Worm (Caenorhabditis elegans) whole organism, late embryonic: ENCODE results near the gene ggtb-1.

Source experiments
- C08G9.2 ChIP-seq: sonication (generic microtip); optimal IDR thresholded peaks from 2 replicates; lab custom pipeline; 2016; ENCODE audit warnings: mild to moderate bottlenecking, missing genetic modification characterization, moderate library complexity, missing compliant biosample characterization
- F13H6.1 ChIP-seq: sonication (generic microtip); optimal IDR thresholded peaks from 2 replicates; lab custom pipeline; 2016; ENCODE audit warnings: missing genetic modification characterization, missing compliant biosample characterization
- K09A11.1 ChIP-seq: sonication (generic microtip); optimal IDR thresholded peaks from 2 replicates; lab custom pipeline; 2017; ENCODE audit warnings: antibody characterized with exemption, mild to moderate bottlenecking, missing genetic modification characterization, missing compliant biosample characterization; ENCODE audit not compliant: insufficient read depth
- Y22D7AL.16 ChIP-seq: sonication (generic microtip); optimal IDR thresholded peaks from 2 replicates; lab custom pipeline; 2016; ENCODE audit warnings: missing genetic modification characterization, missing compliant biosample characterization
- ahr-1 ChIP-seq: sonication (generic microtip); optimal IDR thresholded peaks from 2 replicates; lab custom pipeline; 2016; ENCODE audit warnings: missing genetic modification characterization, missing compliant biosample characterization
- ama-1 ChIP-seq: fragments of 150-350 bp; optimal IDR thresholded peaks from 2 replicates; lab custom pipeline; 2014
- ceh-2 ChIP-seq: sonication (generic microtip); optimal IDR thresholded peaks from 2 replicates; lab custom pipeline; 2016; ENCODE audit warnings: missing genotype, missing genetic modification characterization, missing compliant biosample characterization
- ceh-24 ChIP-seq: sonication (generic microtip); optimal IDR thresholded peaks from 2 replicates; lab custom pipeline; 2016; ENCODE audit warnings: mild to moderate bottlenecking, missing genetic modification characterization, missing compliant biosample characterization
- ceh-31 ChIP-seq: sonication (generic microtip); optimal IDR thresholded peaks from 2 replicates; lab custom pipeline; 2016; ENCODE audit warnings: missing genetic modification characterization, missing compliant biosample characterization
- ceh-34 ChIP-seq: sonication (generic microtip); optimal IDR thresholded peaks from 2 replicates; lab custom pipeline; 2016; ENCODE audit warnings: mild to moderate bottlenecking, missing genetic modification characterization, missing compliant biosample characterization
- ceh-45 ChIP-seq: fragments of 200-800 bp; sonication (Bioruptor generic); IDR thresholded peaks from 2 replicates; pipeline ENCODE4 v1.3.6; 2022; ENCODE audit warnings: missing genetic modification reagents, missing genetic modification characterization, missing compliant biosample characterization
- ceh-48 ChIP-seq: sonication (generic microtip); optimal IDR thresholded peaks from 2 replicates; lab custom pipeline; 2016; ENCODE audit warnings: missing genetic modification characterization, inconsistent platforms, missing compliant biosample characterization
- ceh-6 ChIP-seq: fragments of 200-800 bp; sonication (Bioruptor generic); optimal IDR thresholded peaks from 2 replicates; lab custom pipeline; 2018; ENCODE audit warnings: mild to moderate bottlenecking, missing genetic modification characterization, missing compliant biosample characterization
- ceh-9 ChIP-seq: sonication (generic microtip); optimal IDR thresholded peaks from 2 replicates; lab custom pipeline; 2016; ENCODE audit warnings: mild to moderate bottlenecking, missing genetic modification characterization, inconsistent platforms, missing compliant biosample characterization
- che-1 ChIP-seq: sonication (generic microtip); optimal IDR thresholded peaks from 2 replicates; lab custom pipeline; 2016; ENCODE audit warnings: mild to moderate bottlenecking, missing genetic modification characterization, missing compliant biosample characterization
- dmd-4 ChIP-seq: sonication (generic microtip); optimal IDR thresholded peaks from 2 replicates; lab custom pipeline; 2016; ENCODE audit warnings: borderline replicate concordance, missing genetic modification characterization, missing compliant biosample characterization
- dve-1 ChIP-seq: sonication (generic microtip); optimal IDR thresholded peaks from 2 replicates; lab custom pipeline; 2017; ENCODE audit warnings: antibody characterized with exemption, mild to moderate bottlenecking, missing genetic modification characterization, missing compliant biosample characterization
- elt-2 ChIP-seq: sonication (generic microtip); optimal IDR thresholded peaks from 2 replicates; lab custom pipeline; 2016; ENCODE audit warnings: missing genetic modification reagents, missing genetic modification characterization, missing compliant biosample characterization
- ets-4 ChIP-seq: sonication (generic microtip); optimal IDR thresholded peaks from 2 replicates; lab custom pipeline; 2016; ENCODE audit warnings: missing genetic modification characterization, missing compliant biosample characterization
- eyg-1 ChIP-seq: sonication (generic microtip); optimal IDR thresholded peaks from 2 replicates; lab custom pipeline; 2016; ENCODE audit warnings: missing genotype, missing genetic modification characterization, missing compliant biosample characterization
- fax-1 ChIP-seq: sonication (generic microtip); optimal IDR thresholded peaks from 2 replicates; lab custom pipeline; 2016; ENCODE audit warnings: missing genotype, missing genetic modification characterization, missing compliant biosample characterization
- fkh-10 ChIP-seq: fragments of 150-350 bp; optimal IDR thresholded peaks from 2 replicates; lab custom pipeline; 2014; ENCODE audit warnings: missing biosample characterization, missing genetic modification reagents, missing genetic modification characterization
- fkh-6 ChIP-seq: sonication (generic microtip); optimal IDR thresholded peaks from 2 replicates; lab custom pipeline; 2016; ENCODE audit warnings: missing genetic modification characterization, missing compliant biosample characterization
- hlh-13 ChIP-seq: fragments of 200-800 bp; sonication (Bioruptor generic); optimal IDR thresholded peaks from 2 replicates; lab custom pipeline; 2018; ENCODE audit warnings: mild to moderate bottlenecking, missing genetic modification characterization, missing compliant biosample characterization
- hlh-30 ChIP-seq: sonication (generic microtip); optimal IDR thresholded peaks from 2 replicates; lab custom pipeline; 2017; ENCODE audit warnings: antibody characterized with exemption, missing genetic modification characterization, missing compliant biosample characterization; ENCODE audit not compliant: insufficient read depth
- hlh-6 ChIP-seq: sonication (generic microtip); optimal IDR thresholded peaks from 2 replicates; lab custom pipeline; 2016; ENCODE audit warnings: missing genotype, missing genetic modification characterization, missing compliant biosample characterization
- hlh-8 ChIP-seq: sonication (generic microtip); optimal IDR thresholded peaks from 2 replicates; lab custom pipeline; 2016; ENCODE audit warnings: missing genotype, missing genetic modification characterization, missing compliant biosample characterization
- lin-11 ChIP-seq: fragments of 200-800 bp; sonication (Bioruptor generic); optimal IDR thresholded peaks from 2 replicates; lab custom pipeline; 2018; ENCODE audit warnings: mild to moderate bottlenecking, missing genetic modification characterization, missing compliant biosample characterization
- madf-2 ChIP-seq: sonication (generic microtip); optimal IDR thresholded peaks from 2 replicates; lab custom pipeline; 2017; ENCODE audit warnings: missing genetic modification characterization, missing compliant biosample characterization
- nhr-11 ChIP-seq: fragments of 150-350 bp; optimal IDR thresholded peaks from 2 replicates; lab custom pipeline; 2014; ENCODE audit warnings: missing biosample characterization, missing genetic modification characterization
- nhr-232 ChIP-seq: sonication (generic microtip); optimal IDR thresholded peaks from 2 replicates; lab custom pipeline; 2016; ENCODE audit warnings: missing genetic modification characterization, missing compliant biosample characterization
- odd-2 ChIP-seq: sonication (generic microtip); optimal IDR thresholded peaks from 2 replicates; lab custom pipeline; 2017; ENCODE audit warnings: antibody characterized with exemption, mild to moderate bottlenecking, missing genetic modification characterization, missing compliant biosample characterization
- pag-3 ChIP-seq: sonication (generic microtip); optimal IDR thresholded peaks from 2 replicates; lab custom pipeline; 2016; ENCODE audit warnings: missing compliant biosample characterization, missing genetic modification characterization, borderline replicate concordance
- ref-2 ChIP-seq: sonication (generic microtip); optimal IDR thresholded peaks from 2 replicates; lab custom pipeline; 2016; ENCODE audit warnings: missing genetic modification characterization, missing compliant biosample characterization
- rnt-1 ChIP-seq: sonication (generic microtip); optimal IDR thresholded peaks from 2 replicates; lab custom pipeline; 2016; ENCODE audit warnings: missing genetic modification characterization, missing compliant biosample characterization
- sdc-2 ChIP-seq: sonication (generic microtip); optimal IDR thresholded peaks from 2 replicates; lab custom pipeline; 2016; ENCODE audit warnings: missing genotype, missing genetic modification characterization, missing compliant biosample characterization
- sox-2 ChIP-seq: fragments of 200-800 bp; sonication (Bioruptor generic); IDR thresholded peaks from 2 replicates; pipeline ENCODE4 v1.3.6; 2022; ENCODE audit warnings: missing genetic modification reagents, missing genetic modification characterization, missing compliant biosample characterization
- tbx-2 ChIP-seq: sonication (generic microtip); optimal IDR thresholded peaks from 2 replicates; lab custom pipeline; 2016; ENCODE audit warnings: missing genetic modification characterization, missing compliant biosample characterization
- tbx-7 ChIP-seq: sonication (generic microtip); optimal IDR thresholded peaks from 2 replicates; lab custom pipeline; 2016; ENCODE audit warnings: missing genotype, missing genetic modification characterization, missing compliant biosample characterization
- unc-3 ChIP-seq, 2 experiments: fragments of 200-800 bp in 1 of 2; sonication (Bioruptor generic) in 1 of 2; sonication (generic microtip) in 1 of 2; conservative IDR thresholded peaks in 1 of 2; optimal IDR thresholded peaks in 1 of 2; 2 replicates each; pipeline versions ENCODE4 v1.3.6 to Lab custom; 2016 to 2022; ENCODE audit warnings: missing compliant biosample characterization in 2 of 2, missing genetic modification characterization in 2 of 2, missing genetic modification reagents in 1 of 2
- unc-42 ChIP-seq: sonication (generic microtip); optimal IDR thresholded peaks from 2 replicates; lab custom pipeline; 2016; ENCODE audit warnings: missing genotype, missing genetic modification characterization, missing compliant biosample characterization
- unc-55 ChIP-seq: sonication (generic microtip); optimal IDR thresholded peaks from 2 replicates; lab custom pipeline; 2017; ENCODE audit warnings: missing biosample characterization, missing genetic modification reagents, missing genetic modification characterization
- zip-5 ChIP-seq: sonication (generic microtip); optimal IDR thresholded peaks from 2 replicates; lab custom pipeline; 2016; ENCODE audit warnings: missing genetic modification characterization, missing compliant biosample characterization

ggtb-1 gene

DNA sequence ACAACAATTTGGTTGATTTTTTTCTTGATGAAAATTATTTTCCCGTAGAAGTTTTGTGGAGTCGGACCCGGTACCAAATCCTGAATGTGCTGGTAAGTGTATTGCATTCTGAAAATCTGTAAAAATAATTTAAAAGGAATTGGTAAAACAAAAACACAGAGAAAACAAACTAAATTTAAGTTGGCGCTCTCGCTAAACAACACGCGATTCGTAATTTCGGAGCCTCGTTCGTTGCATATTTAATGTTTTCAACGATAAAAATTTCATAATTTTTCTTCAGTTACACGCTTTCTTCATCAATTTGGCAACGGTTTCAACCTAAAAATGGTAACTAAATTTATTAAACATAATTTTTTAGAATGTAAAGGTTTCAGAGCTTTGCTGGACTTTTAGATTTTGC, at the start of gene ggtb-1, which contains the start of gene pot-1:
ggtb-1 (plus strand) TSS at position 208 of the 400 bp plus-strand sequence.
pot-1 (minus strand) TSS at position 120 of the 400 bp plus-strand sequence.
- TF ChIP-seq nhr-11 (tag; lab: Kevin White, UChicago) (no peak), rnt-1 (tag; lab: Kevin White, UChicago) (no peak), lin-11 (tag; lab: Kevin White, UChicago) (no peak), ceh-34 (tag; lab: Kevin White, UChicago) (no peak), eyg-1 (tag; lab: Kevin White, UChicago) (no peak), ceh-48 (tag; lab: Kevin White, UChicago) (no peak)

DNA sequence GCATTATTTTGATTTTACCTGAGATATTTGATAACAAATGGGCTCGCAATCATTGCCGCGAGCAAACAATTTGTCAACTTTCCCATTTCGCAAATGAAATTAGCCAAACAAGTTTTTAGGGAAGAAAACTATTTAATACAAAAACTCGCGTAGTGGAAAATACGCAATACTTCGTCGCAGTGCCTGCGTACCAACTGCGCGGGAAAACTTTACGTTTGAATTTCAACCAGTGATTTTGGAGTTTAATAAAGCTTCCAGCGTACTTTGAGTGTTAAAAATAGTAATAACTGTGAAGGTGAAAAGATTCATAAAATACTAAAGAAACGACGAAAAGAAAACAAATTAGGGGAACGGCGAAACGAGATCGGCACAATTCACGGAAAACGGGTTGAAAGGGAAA, 48.7 kb upstream of the ggtb-1 start, which contains the start of gene tofu-7:
tofu-7 (minus strand) TSS at position 111 of the 400 bp plus-strand sequence.
- no peak for TF ChIP-seq che-1
- no peak for TF ChIP-seq hlh-13 (GFP tag; lab: Kevin White, UChicago)
- TF ChIP-seq hlh-30 (tag; lab: Kevin White, UChicago) = no peak
- no peak for TF ChIP-seq hlh-6
- TF ChIP-seq K09A11.1 (tag; lab: Kevin White, UChicago) = no peak
- TF ChIP-seq zip-5 = no peak
- TF ChIP-seq dve-1 = no peak
- TF ChIP-seq nhr-232 (tag; lab: Kevin White, UChicago) = no peak
- no peak for TF ChIP-seq ceh-34 (tag; lab: Kevin White, UChicago)
- no peak for TF ChIP-seq ahr-1
- no peak for TF ChIP-seq elt-2 (tag; lab: Kevin White, UChicago)
- no peak for TF ChIP-seq ceh-6
- TF ChIP-seq fax-1 (tag; lab: Kevin White, UChicago) = no peak
- TF ChIP-seq pag-3 (tag; lab: Kevin White, UChicago) = no peak
- TF ChIP-seq sdc-2 (tag; lab: Kevin White, UChicago) = no peak

DNA sequence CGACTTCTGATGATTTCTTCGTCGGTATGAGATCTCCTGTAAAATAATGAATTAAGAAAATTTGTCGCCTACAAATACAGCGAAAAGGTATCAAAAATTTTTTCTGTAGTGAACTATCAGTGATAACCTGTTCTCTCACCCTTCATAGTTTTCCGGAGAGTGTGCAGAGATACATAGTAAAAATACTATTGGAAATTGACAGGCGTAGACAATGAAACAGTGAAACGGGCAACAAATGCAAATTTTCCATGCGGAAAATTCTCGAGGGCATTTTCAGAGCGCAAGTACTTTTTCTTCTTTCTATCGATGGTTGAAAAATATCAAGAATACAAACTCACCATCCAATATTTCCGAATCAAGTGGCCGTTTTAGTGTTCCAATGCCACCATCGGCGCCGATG, 46.4 kb upstream of the ggtb-1 start:
- TF ChIP-seq C08G9.2 (no peak), ceh-45 (GFP tag; lab: Robert Waterston, UW) (no peak), odd-2 (tag; lab: Kevin White, UChicago) (no peak), ceh-6 (no peak), ama-1 (lab: Kevin White, UChicago) (no peak), fkh-10 (GFP tag; lab: Kevin White, UChicago) (no peak), dmd-4 (tag; lab: Kevin White, UChicago) (no peak)

ce11 chrIII:7087691-7088323, 45.8 kb upstream of the ggtb-1 start, which contains the start of gene fubl-2:
fubl-2 (minus strand) TSS chrIII:7087741.
- TF ChIP-seq madf-2 (tag; lab: Kevin White, UChicago) = no peak
- TF ChIP-seq hlh-8 (tag; lab: Kevin White, UChicago) = peak; percentile 6
- TF ChIP-seq ama-1 (lab: Kevin White, UChicago) = no peak
- TF ChIP-seq sox-2 (GFP tag; lab: Robert Waterston, UW) = no peak
- no peak for TF ChIP-seq unc-55 (GFP tag; lab: Kevin White, UChicago)
- TF ChIP-seq ref-2 (tag; lab: Kevin White, UChicago) = peak; percentile 15
- TF ChIP-seq elt-2 (tag; lab: Kevin White, UChicago) = peak; percentile 48
- peak; percentile 79 for TF ChIP-seq ets-4 (tag; lab: Kevin White, UChicago)
- peak; percentile 90 for TF ChIP-seq ceh-31 (tag; lab: Kevin White, UChicago)
- peak; percentile 42 for TF ChIP-seq zip-5
- TF ChIP-seq fax-1 (tag; lab: Kevin White, UChicago) = peak; percentile 18
- TF ChIP-seq ceh-48 (tag; lab: Kevin White, UChicago) = peak; percentile 73
- peak; percentile 82 for TF ChIP-seq ceh-2 (tag; lab: Kevin White, UChicago)
- TF ChIP-seq C08G9.2 = peak; percentile 79
- no peak for TF ChIP-seq unc-3 (GFP tag; conservative IDR thresholded peaks at IDR 0.05; lab: Robert Waterston, UW)
- TF ChIP-seq unc-3 (tag; optimal IDR thresholded peaks at IDR 0.05; lab: Kevin White, UChicago) = no peak
- peak; percentile 18 for TF ChIP-seq rnt-1 (tag; lab: Kevin White, UChicago)
- no peak for TF ChIP-seq tbx-2 (tag; lab: Kevin White, UChicago)
- TF ChIP-seq ceh-34 (tag; lab: Kevin White, UChicago) = peak; percentile 34
- peak; percentile 16 for TF ChIP-seq unc-42 (tag; lab: Kevin White, UChicago)
- peak; percentile 42 for TF ChIP-seq fkh-6 (tag; lab: Kevin White, UChicago)
- peak; percentile 3 for TF ChIP-seq F13H6.1 (tag; lab: Kevin White, UChicago)
- TF ChIP-seq ceh-9 (tag; lab: Kevin White, UChicago) = no peak
- no peak for TF ChIP-seq ahr-1
- no peak for TF ChIP-seq ceh-24 (tag; lab: Kevin White, UChicago)
- TF ChIP-seq tbx-7 (tag; lab: Kevin White, UChicago) = peak; percentile 54
- TF ChIP-seq Y22D7AL.16 (tag; lab: Kevin White, UChicago) = no peak
